Worm (Caenorhabditis elegans): Measurements from ENCODE around the gene M05D6.1.

M05D6.1 gene

ce11 chrII:8481033-8481708 is 6.0 kb upstream of the M05D6.1 start:
- TF ChIP-seq elt-2 (tag; optimal IDR thresholded peaks at IDR 0.05), result peak; percentile 21
- no peak for TF ChIP-seq nhr-232 (tag; optimal IDR thresholded peaks at IDR 0.05)
- peak; percentile 74 for TF ChIP-seq pax-1 (tag; optimal IDR thresholded peaks at IDR 0.05)
- no peak for TF ChIP-seq ama-1 (optimal IDR thresholded peaks at IDR 0.05)
- TF ChIP-seq unc-55 (GFP tag; optimal IDR thresholded peaks at IDR 0.05), result peak; percentile 30
- no peak for TF ChIP-seq ets-4 (tag; optimal IDR thresholded peaks at IDR 0.05)
- TF ChIP-seq rnt-1 (tag; optimal IDR thresholded peaks at IDR 0.05), result peak; percentile 11

- TF ChIP-seq ama-1 (optimal IDR thresholded peaks at IDR 0.05) (no peak), sox-4 (tag; optimal IDR thresholded peaks at IDR 0.05) (no peak), pag-3 (tag; optimal IDR thresholded peaks at IDR 0.05; ENCODE audit: borderline replicate concordance) (no peak), ceh-18 (tag; optimal IDR thresholded peaks at IDR 0.05) (no peak), eyg-1 (tag; optimal IDR thresholded peaks at IDR 0.05) (no peak)
These were observed 5.0 kb upstream of the M05D6.1 start, which contains the start of gene lact-4 for ce11 chrII:8480166-8480565. lact-4 (minus strand) TSS chrII:8480478.

- TF ChIP-seq pag-3 (tag; optimal IDR thresholded peaks at IDR 0.05; ENCODE audit: borderline replicate concordance) (no peak), elt-2 (tag; optimal IDR thresholded peaks at IDR 0.05) (no peak), ceh-6 (GFP tag; optimal IDR thresholded peaks at IDR 0.05) (no peak), odd-2 (tag; optimal IDR thresholded peaks at IDR 0.05) (no peak), sdc-2 (tag; optimal IDR thresholded peaks at IDR 0.05) (no peak), unc-86 (tag; optimal IDR thresholded peaks at IDR 0.05) (no peak), lim-6 (tag; optimal IDR thresholded peaks at IDR 0.05) (no peak), F13H6.1 (tag; optimal IDR thresholded peaks at IDR 0.05) (no peak), ets-4 (tag; optimal IDR thresholded peaks at IDR 0.05) (no peak), ama-1 (optimal IDR thresholded peaks at IDR 0.05) (no peak), pros-1 (tag; optimal IDR thresholded peaks at IDR 0.05) (no peak), ceh-9 (tag; optimal IDR thresholded peaks at IDR 0.05) (no peak), che-1 (tag; optimal IDR thresholded peaks at IDR 0.05) (no peak), dve-1 (tag; optimal IDR thresholded peaks at IDR 0.05) (no peak), syd-9 (tag; optimal IDR thresholded peaks at IDR 0.05) (no peak), mec-3 (tag; optimal IDR thresholded peaks at IDR 0.05; ENCODE audit: borderline replicate concordance) (no peak), ceh-45 (GFP tag; IDR thresholded peaks at IDR 0.05) (no peak), ceh-18 (tag; optimal IDR thresholded peaks at IDR 0.05) (no peak)
These were observed 4.1 kb upstream of the M05D6.1 start for ce11 chrII:8479337-8479736.

ce11 chrII:8472916-8473315 is 2.3 kb downstream of the M05D6.1 start:
- TF ChIP-seq lim-6 (tag; optimal IDR thresholded peaks at IDR 0.05), result no peak
- no peak for TF ChIP-seq sox-4 (tag; optimal IDR thresholded peaks at IDR 0.05)
- TF ChIP-seq lin-11 (tag; optimal IDR thresholded peaks at IDR 0.05), result no peak
- no peak for TF ChIP-seq ets-4 (tag; optimal IDR thresholded peaks at IDR 0.05)

- TF ChIP-seq unc-3 (GFP tag; conservative IDR thresholded peaks at IDR 0.05), result no peak
- no peak for TF ChIP-seq unc-3 (tag; optimal IDR thresholded peaks at IDR 0.05)
- TF ChIP-seq ceh-19 (GFP tag; optimal IDR thresholded peaks at IDR 0.05), result no peak
- TF ChIP-seq K02D7.2 (tag; optimal IDR thresholded peaks at IDR 0.05), result no peak
- no peak for TF ChIP-seq elt-2 (tag; optimal IDR thresholded peaks at IDR 0.05)
- no peak for TF ChIP-seq gmeb-2 (tag; optimal IDR thresholded peaks at IDR 0.05)
- TF ChIP-seq K09A11.1 (tag; optimal IDR thresholded peaks at IDR 0.05; ENCODE audit: insufficient read depth), result no peak
- TF ChIP-seq fkh-10 (GFP tag; optimal IDR thresholded peaks at IDR 0.05), result no peak
- TF ChIP-seq unc-42 (tag; optimal IDR thresholded peaks at IDR 0.05), result no peak
- no peak for TF ChIP-seq C38D4.7 (GFP tag; optimal IDR thresholded peaks at IDR 0.05)
- no peak for TF ChIP-seq ets-4 (tag; optimal IDR thresholded peaks at IDR 0.05)
- no peak for TF ChIP-seq hlh-8 (tag; optimal IDR thresholded peaks at IDR 0.05)
- no peak for TF ChIP-seq pros-1 (tag; optimal IDR thresholded peaks at IDR 0.05)
- TF ChIP-seq fkh-6 (tag; optimal IDR thresholded peaks at IDR 0.05), result no peak
- TF ChIP-seq Y22D7AL.16 (tag; optimal IDR thresholded peaks at IDR 0.05), result no peak
- TF ChIP-seq syd-9 (tag; optimal IDR thresholded peaks at IDR 0.05), result no peak
- TF ChIP-seq nhr-11 (tag; optimal IDR thresholded peaks at IDR 0.05), result no peak
- no peak for TF ChIP-seq C08G9.2 (tag; optimal IDR thresholded peaks at IDR 0.05)
These were observed 4.1 kb downstream of the M05D6.1 start, which contains the start of gene M05D6.8 for ce11 chrII:8471139-8471538. M05D6.8 (minus strand) TSS chrII:8471239.
